Worm (Caenorhabditis elegans): Measurements from ENCODE around the gene C43F9.11.

ce11 chrIV:10576624-10577023 is 20.0 kb upstream of the C43F9.11 start:
- TF ChIP-seq alr-1 (tag; optimal IDR thresholded peaks at IDR 0.05; ENCODE audit: borderline replicate concordance) (no peak), nhr-28 (tag; optimal IDR thresholded peaks at IDR 0.05) (no peak), unc-62 (GFP tag; optimal IDR thresholded peaks at IDR 0.05) (no peak), nhr-12 (tag; optimal IDR thresholded peaks at IDR 0.05) (no peak), snpc-4 (tag; optimal IDR thresholded peaks at IDR 0.05) (no peak), lin-35 (GFP tag; optimal IDR thresholded peaks at IDR 0.05) (no peak), aly-2 (tag; optimal IDR thresholded peaks at IDR 0.05) (no peak), lin-13 (GFP tag; optimal IDR thresholded peaks at IDR 0.05) (no peak), ztf-11 (tag; optimal IDR thresholded peaks at IDR 0.05) (no peak), lsy-2 (tag; optimal IDR thresholded peaks at IDR 0.05) (no peak), sox-4 (tag; optimal IDR thresholded peaks at IDR 0.05) (no peak)

All from whole organism, L1 larva.